Fruit fly (Drosophila melanogaster) S2 (cell line): ENCODE results near the gene Mon1.

ENCODE experiments used
- CG8478 ChIP-seq: fragments of >200 bp; optimal IDR thresholded peaks from 2 replicates; lab custom pipeline; 2018
- CTCF ChIP-seq, 2 experiments: fragments of >200 bp; optimal IDR thresholded peaks; 2 replicates each; lab custom pipeline; 2018

The Mon1 gene

dm6 chr2L:4856118-4856517 lies 5.7 kb downstream of the Mon1 start:
- TF ChIP-seq CG8478 (lab: Kevin White, UChicago) (no peak), CTCF (optimal IDR thresholded peaks at IDR 0.05; lab: Kevin White, UChicago) (no peak)

dm6 chr2L:4861503-4861902 lies 11.1 kb downstream of the Mon1 start:
- TF ChIP-seq CTCF (optimal IDR thresholded peaks at IDR 0.05; lab: Kevin White, UChicago) (no peak), CG8478 (lab: Kevin White, UChicago) (no peak)

- no peak for TF ChIP-seq CTCF (optimal IDR thresholded peaks at IDR 0.05; lab: Kevin White, UChicago)
- no peak for TF ChIP-seq CG8478 (lab: Kevin White, UChicago)
These were observed 15.0 kb downstream of the Mon1 start for dm6 chr2L:4865400-4865799.

- TF ChIP-seq CTCF (optimal IDR thresholded peaks at IDR 0.05; lab: Kevin White, UChicago) (no peak), CG8478 (lab: Kevin White, UChicago) (no peak)
These were observed 17.9 kb downstream of the Mon1 start for dm6 chr2L:4868383-4868782.

dm6 chr2L:4882131-4883022 lies 31.9 kb downstream of the Mon1 start:
- TF ChIP-seq CG8478 (lab: Kevin White, UChicago) (no peak), CTCF (optimal IDR thresholded peaks at IDR 0.05; lab: Kevin White, UChicago) (no peak)

dm6 chr2L:4883023-4883392 lies 32.6 kb downstream of the Mon1 start, which contains the start of the genes Cf2 and CG3008:
Cf2 (minus strand) TSS chr2L:4883107.
CG3008 (plus strand) TSS chr2L:4883298.
- no peak for TF ChIP-seq CG8478 (lab: Kevin White, UChicago)
- no peak for TF ChIP-seq CTCF (optimal IDR thresholded peaks at IDR 0.05; lab: Kevin White, UChicago)

- no peak for TF ChIP-seq CG8478 (lab: Kevin White, UChicago)
These were observed 35.7 kb downstream of the Mon1 start for dm6 chr2L:4886132-4886531.

- TF ChIP-seq CTCF (optimal IDR thresholded peaks at IDR 0.05; lab: Kevin White, UChicago): no peak
- no peak for TF ChIP-seq CG8478 (lab: Kevin White, UChicago)
These were observed 36.2 kb downstream of the Mon1 start for dm6 chr2L:4886645-4887044.

dm6 chr2L:4887382-4888219 lies 37.2 kb downstream of the Mon1 start:
- TF ChIP-seq CG8478 (lab: Kevin White, UChicago) (no peak), CTCF (optimal IDR thresholded peaks at IDR 0.05; lab: Kevin White, UChicago) (no peak)

dm6 chr2L:4888541-4888940 lies 38.1 kb downstream of the Mon1 start:
- TF ChIP-seq CTCF (optimal IDR thresholded peaks at IDR 0.05; lab: Kevin White, UChicago) (no peak), CG8478 (lab: Kevin White, UChicago) (no peak)

- TF ChIP-seq CG8478 (lab: Kevin White, UChicago) (no peak), CTCF (optimal IDR thresholded peaks at IDR 0.05; lab: Kevin White, UChicago) (no peak)
These were observed 39.1 kb downstream of the Mon1 start, which contains the start of gene CG15625 for dm6 chr2L:4889451-4890045. CG15625 (plus strand) TSS chr2L:4889995.

- TF ChIP-seq CTCF (optimal IDR thresholded peaks at IDR 0.05; lab: Kevin White, UChicago): no peak
- no peak for TF ChIP-seq CG8478 (lab: Kevin White, UChicago)
These were observed 41.6 kb downstream of the Mon1 start, which contains the start of gene CG3036 for dm6 chr2L:4891914-4892469. CG3036 (plus strand) TSS chr2L:4892112.

dm6 chr2L:4893612-4894011 lies 43.2 kb downstream of the Mon1 start:
- TF ChIP-seq CG8478 (lab: Kevin White, UChicago) (no peak), CTCF (optimal IDR thresholded peaks at IDR 0.05; lab: Kevin White, UChicago) (no peak)

- TF ChIP-seq CTCF (optimal IDR thresholded peaks at IDR 0.05; lab: Kevin White, UChicago) (no peak), CG8478 (lab: Kevin White, UChicago) (no peak)
These were observed 45.5 kb downstream of the Mon1 start for dm6 chr2L:4895902-4896301.
